Worm (Caenorhabditis elegans): ENCODE data around the gene F07G11.4.

Gene F07G11.4

ce11 chrV:7288699-7289098 lies 6.5 kb downstream of the F07G11.4 start, which contains the start of gene C13A2.1:
Gene C13A2.1, plus strand, starts transcription at chrV:7288999.
- TF ChIP-seq aly-2 (tag; optimal IDR thresholded peaks at IDR 0.05) (no peak), fkh-2 (tag; optimal IDR thresholded peaks at IDR 0.05) (no peak), mdl-1 (tag; optimal IDR thresholded peaks at IDR 0.05) (no peak), nhr-76 (tag; optimal IDR thresholded peaks at IDR 0.05) (no peak), hmg-11 (tag; optimal IDR thresholded peaks at IDR 0.05) (no peak), ceh-82 (tag; optimal IDR thresholded peaks at IDR 0.05) (no peak), nhr-67 (tag; optimal IDR thresholded peaks at IDR 0.05) (no peak), ceh-16 (tag; optimal IDR thresholded peaks at IDR 0.05) (no peak), skn-1 (tag; optimal IDR thresholded peaks at IDR 0.05) (no peak), mml-1 (tag; optimal IDR thresholded peaks at IDR 0.05) (no peak), snpc-4 (tag; optimal IDR thresholded peaks at IDR 0.05) (no peak), pha-4 (tag; optimal IDR thresholded peaks at IDR 0.05) (no peak), nhr-237 (tag; optimal IDR thresholded peaks at IDR 0.05) (no peak), ama-1 (optimal IDR thresholded peaks at IDR 0.05) (no peak), elt-1 (tag; optimal IDR thresholded peaks at IDR 0.05) (no peak), elt-2 (tag; optimal IDR thresholded peaks at IDR 0.05) (no peak)

- no peak for TF ChIP-seq ceh-9 (tag; optimal IDR thresholded peaks at IDR 0.05)
- TF ChIP-seq elt-1 (tag; optimal IDR thresholded peaks at IDR 0.05), result no peak
- TF ChIP-seq tbx-2 (tag; optimal IDR thresholded peaks at IDR 0.05), result no peak
- no peak for TF ChIP-seq ama-1 (optimal IDR thresholded peaks at IDR 0.05)
- no peak for TF ChIP-seq nhr-25 (tag; optimal IDR thresholded peaks at IDR 0.05)
- TF ChIP-seq fos-1 (tag; optimal IDR thresholded peaks at IDR 0.05), result no peak
- no peak for TF ChIP-seq nhr-77 (tag; optimal IDR thresholded peaks at IDR 0.05)
- TF ChIP-seq skn-1 (tag; optimal IDR thresholded peaks at IDR 0.05), result no peak
- TF ChIP-seq ZK546.5 (tag; optimal IDR thresholded peaks at IDR 0.05), result no peak
- no peak for TF ChIP-seq nhr-12 (tag; optimal IDR thresholded peaks at IDR 0.05)
Measured at ce11 chrV:7282037-7282436, 13.1 kb downstream of the F07G11.4 start, which contains the start of gene C13A2.3. Gene C13A2.3, plus strand, starts transcription at chrV:7282337.

ce11 chrV:7279090-7279489 lies 16.1 kb downstream of the F07G11.4 start, which contains the start of gene C13A2.4:
Gene C13A2.4, plus strand, starts transcription at chrV:7279390.
- TF ChIP-seq lin-39 (tag; optimal IDR thresholded peaks at IDR 0.05) (no peak), egl-5 (tag; optimal IDR thresholded peaks at IDR 0.05) (no peak), unc-39 (tag; optimal IDR thresholded peaks at IDR 0.05) (no peak)

ce11 chrV:7275491-7275890 lies 19.7 kb downstream of the F07G11.4 start, which contains the start of gene C13A2.5:
Gene C13A2.5, plus strand, starts transcription at chrV:7275791.
- TF ChIP-seq elt-1 (tag; optimal IDR thresholded peaks at IDR 0.05) (no peak), ceh-16 (tag; optimal IDR thresholded peaks at IDR 0.05) (no peak), unc-39 (tag; optimal IDR thresholded peaks at IDR 0.05) (no peak), daf-12 (tag; optimal IDR thresholded peaks at IDR 0.05) (no peak), nhr-11 (tag; optimal IDR thresholded peaks at IDR 0.05) (no peak), nhr-237 (tag; optimal IDR thresholded peaks at IDR 0.05) (no peak), nhr-28 (tag; optimal IDR thresholded peaks at IDR 0.05) (no peak), nhr-67 (tag; optimal IDR thresholded peaks at IDR 0.05) (no peak), skn-1 (tag; optimal IDR thresholded peaks at IDR 0.05) (no peak), R02D3.7 (tag; optimal IDR thresholded peaks at IDR 0.05) (no peak), egl-5 (tag; optimal IDR thresholded peaks at IDR 0.05) (no peak), nhr-76 (tag; optimal IDR thresholded peaks at IDR 0.05) (no peak), lsy-12 (tag; optimal IDR thresholded peaks at IDR 0.05) (no peak), sea-2 (GFP tag; optimal IDR thresholded peaks at IDR 0.05) (no peak)

ce11 chrV:7274992-7275391 lies 20.2 kb downstream of the F07G11.4 start, which contains the start of gene C13A2.10:
Gene C13A2.10, minus strand, starts transcription at chrV:7275092.
- TF ChIP-seq nhr-237 (tag; optimal IDR thresholded peaks at IDR 0.05) (no peak), snpc-4 (tag; optimal IDR thresholded peaks at IDR 0.05) (no peak), nhr-23 (tag; optimal IDR thresholded peaks at IDR 0.05) (no peak), R02D3.7 (tag; optimal IDR thresholded peaks at IDR 0.05) (no peak), pha-4 (tag; optimal IDR thresholded peaks at IDR 0.05) (no peak), lin-15B (tag; optimal IDR thresholded peaks at IDR 0.05) (no peak), lin-39 (tag; optimal IDR thresholded peaks at IDR 0.05) (no peak), ceh-28 (tag; optimal IDR thresholded peaks at IDR 0.05) (no peak), nhr-28 (tag; optimal IDR thresholded peaks at IDR 0.05) (no peak)
